Worm (Caenorhabditis elegans) whole organism, L1 larva: ENCODE data around the gene Y42G9A.2.

ENCODE experiments used
- F16B12.6 ChIP-seq: fragments of 150-350 bp; optimal IDR thresholded peaks from 2 replicates; lab custom pipeline; 2014; ENCODE audit warnings: missing biosample characterization, missing genetic modification characterization
- aly-2 ChIP-seq: fragments of 150-350 bp; optimal IDR thresholded peaks from 2 replicates; lab custom pipeline; 2014; ENCODE audit warnings: missing biosample characterization, missing genetic modification characterization
- ces-1 ChIP-seq: fragments of 150-350 bp; optimal IDR thresholded peaks from 2 replicates; lab custom pipeline; 2014; ENCODE audit warnings: missing biosample characterization, missing genetic modification reagents, missing genetic modification characterization
- elt-3 ChIP-seq, 6 experiments: fragments of 150-350 bp in 1 of 6; sonication (generic microtip); optimal IDR thresholded peaks; 2 replicates each; lab custom pipeline; 2017 to 2018; ENCODE audit warnings: missing biosample characterization in 6 of 6, missing genetic modification characterization in 6 of 6, inconsistent platforms in 1 of 6
- ets-5 ChIP-seq: fragments of 200-800 bp; sonication (Bioruptor generic); IDR thresholded peaks from 2 replicates; pipeline ENCODE4 v1.3.6; 2022; ENCODE audit warnings: missing genetic modification characterization, missing compliant biosample characterization
- fkh-8 ChIP-seq: sonication (generic microtip); optimal IDR thresholded peaks from 2 replicates; lab custom pipeline; 2016; ENCODE audit warnings: mild to moderate bottlenecking, missing genetic modification characterization, missing compliant biosample characterization
- fos-1 ChIP-seq: fragments of 150-350 bp; optimal IDR thresholded peaks from 2 replicates; lab custom pipeline; 2014; ENCODE audit warnings: missing biosample characterization, missing genetic modification characterization
- mep-1 ChIP-seq: fragments of 150-350 bp; optimal IDR thresholded peaks from 2 replicates; lab custom pipeline; 2014; ENCODE audit warnings: missing biosample characterization, missing genetic modification characterization
- nhr-237 ChIP-seq: fragments of 150-350 bp; optimal IDR thresholded peaks from 2 replicates; lab custom pipeline; 2014; ENCODE audit warnings: missing biosample characterization, missing genetic modification characterization
- nhr-28 ChIP-seq: fragments of 150-350 bp; optimal IDR thresholded peaks from 2 replicates; lab custom pipeline; 2014; ENCODE audit warnings: missing biosample characterization, missing genetic modification characterization
- nhr-77 ChIP-seq: fragments of 150-350 bp; optimal IDR thresholded peaks from 2 replicates; lab custom pipeline; 2014; ENCODE audit warnings: missing biosample characterization, missing genetic modification characterization
- swsn-7 ChIP-seq: sonication (generic microtip); optimal IDR thresholded peaks from 2 replicates; lab custom pipeline; 2016; ENCODE audit warnings: missing genetic modification characterization, missing compliant biosample characterization
- unc-62 ChIP-seq: fragments of 150-350 bp; optimal IDR thresholded peaks from 2 replicates; lab custom pipeline; 2014; ENCODE audit warnings: missing biosample characterization, missing genetic modification reagents, missing genetic modification characterization

- no peak for TF ChIP-seq elt-3 (tag; optimal IDR thresholded peaks at IDR 0.05; lab: Kevin White, UChicago)
- no peak for TF ChIP-seq aly-2
- TF ChIP-seq fkh-8 (tag; lab: Kevin White, UChicago), result no peak
- no peak for TF ChIP-seq ets-5 (GFP tag; lab: Robert Waterston, UW)
- no peak for TF ChIP-seq nhr-28 (tag; lab: Kevin White, UChicago)
- TF ChIP-seq swsn-7 (tag; lab: Kevin White, UChicago), result no peak
- no peak for TF ChIP-seq unc-62
- no peak for TF ChIP-seq ces-1 (GFP tag; lab: Kevin White, UChicago)
- peak; percentile 7 for TF ChIP-seq mep-1 (tag; lab: Kevin White, UChicago)
- TF ChIP-seq nhr-237 (tag; lab: Kevin White, UChicago), result no peak
- no peak for TF ChIP-seq F16B12.6 (tag; lab: Kevin White, UChicago)
- TF ChIP-seq fos-1 (tag; lab: Kevin White, UChicago), result no peak
- TF ChIP-seq nhr-77 (tag; lab: Kevin White, UChicago), result no peak
These were observed 20.7 kb downstream of the Y42G9A.2 start, which contains the start of gene efk-1 for ce11 chrIII:6168497-6169227.
